Fruit fly (Drosophila melanogaster) S2 (cell line): ENCODE measurements around the gene CG3841.

Experiments used
- CG8478 ChIP-seq: fragments of >200 bp; optimal IDR thresholded peaks from 2 replicates; lab custom pipeline; 2018
- CTCF ChIP-seq, 2 experiments: fragments of >200 bp; optimal IDR thresholded peaks; 2 replicates each; lab custom pipeline; 2018

DNA sequence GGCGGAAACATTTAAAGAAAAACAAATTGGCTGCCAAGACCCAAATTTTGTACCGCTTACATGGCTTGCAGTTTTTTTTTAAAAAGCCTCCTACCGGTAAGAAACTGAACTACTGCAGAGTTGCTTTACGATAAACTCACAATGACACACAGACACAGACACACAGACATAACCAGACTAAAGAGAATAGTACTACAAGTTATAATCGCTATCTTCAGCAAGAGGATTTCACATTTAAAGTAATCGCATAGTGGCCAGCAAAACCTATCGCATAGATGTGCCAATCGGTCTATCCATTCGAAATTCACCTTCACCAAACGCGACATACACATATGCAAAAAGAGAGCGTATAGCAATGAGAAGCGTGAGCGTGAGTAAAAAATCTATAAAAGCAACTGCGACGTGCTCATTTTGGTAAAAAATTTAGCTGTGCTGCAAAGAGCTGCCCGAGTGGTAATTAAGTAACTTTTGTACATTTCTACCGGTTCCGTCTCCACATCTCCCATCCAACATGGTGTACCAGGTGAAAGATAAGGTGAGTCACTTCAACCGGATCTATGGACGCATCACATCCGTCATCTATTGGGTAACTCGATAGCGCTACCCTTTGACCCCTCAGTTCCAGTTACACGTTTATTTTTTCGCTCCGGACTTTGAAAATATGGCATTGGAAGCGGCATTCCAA is 23.9 kb downstream of the CG3841 start, which contains the start of gene Trx2:
- no peak for TF ChIP-seq CG8478
- TF ChIP-seq CTCF (optimal IDR thresholded peaks at IDR 0.05; lab: Kevin White, UChicago), result peak; percentile 80 to 91
